Fruit fly (Drosophila melanogaster): ENCODE measurements around the gene ND-23.

ND-23 gene

dm6 chr3R:15794258-15794727 is 42.6 kb downstream of the ND-23 start:
- TF ChIP-seq h (optimal IDR thresholded peaks at IDR 0.05): no peak
- TF ChIP-seq psq (optimal IDR thresholded peaks at IDR 0.05): no peak
- TF ChIP-seq Myc (optimal IDR thresholded peaks at IDR 0.05): no peak
- TF ChIP-seq ttk (optimal IDR thresholded peaks at IDR 0.05): no peak
- no peak for TF ChIP-seq insv (optimal IDR thresholded peaks at IDR 0.05)
- no peak for TF ChIP-seq Sin3A (optimal IDR thresholded peaks at IDR 0.05)

- TF ChIP-seq psq (optimal IDR thresholded peaks at IDR 0.05) (no peak), Myc (optimal IDR thresholded peaks at IDR 0.05) (no peak), Sin3A (optimal IDR thresholded peaks at IDR 0.05) (no peak)
These were observed 43.5 kb downstream of the ND-23 start, which contains the start of gene nsl1 for dm6 chr3R:15793372-15793802. Gene nsl1, plus strand, starts transcription at chr3R:15793782.

- TF ChIP-seq psq (optimal IDR thresholded peaks at IDR 0.05) (no peak), Sin3A (optimal IDR thresholded peaks at IDR 0.05) (no peak), h (optimal IDR thresholded peaks at IDR 0.05) (no peak), Myc (optimal IDR thresholded peaks at IDR 0.05) (no peak), ttk (optimal IDR thresholded peaks at IDR 0.05) (no peak), insv (optimal IDR thresholded peaks at IDR 0.05) (no peak)
These were observed 44.5 kb downstream of the ND-23 start, which contains the start of gene Acyp2 for dm6 chr3R:15792427-15792826. Gene Acyp2, plus strand, starts transcription at chr3R:15792688.

- TF ChIP-seq Myc (optimal IDR thresholded peaks at IDR 0.05): no peak
These were observed 48.7 kb downstream of the ND-23 start, which contains the start of gene Uros2 for dm6 chr3R:15788221-15788620. Gene Uros2, plus strand, starts transcription at chr3R:15788521.

dm6 chr3R:15786538-15786937 is 50.4 kb downstream of the ND-23 start, which contains the start of gene CG9590:
Gene CG9590, plus strand, starts transcription at chr3R:15786703.
- TF ChIP-seq psq (optimal IDR thresholded peaks at IDR 0.05): no peak
- no peak for TF ChIP-seq ttk (optimal IDR thresholded peaks at IDR 0.05)
- no peak for TF ChIP-seq Sin3A (optimal IDR thresholded peaks at IDR 0.05)
- TF ChIP-seq insv (optimal IDR thresholded peaks at IDR 0.05): no peak
- no peak for TF ChIP-seq h (optimal IDR thresholded peaks at IDR 0.05)
